Worm (Caenorhabditis elegans) whole organism, L1 larva: ENCODE results near the gene emg-1.

ENCODE experiments used
- grh-1 ChIP-seq: fragments of 200-800 bp; sonication (Bioruptor generic); IDR thresholded peaks from 2 replicates; pipeline ENCODE4 v1.3.6; 2022; ENCODE audit warnings: missing genetic modification reagents, missing genetic modification characterization, missing compliant biosample characterization
- hpl-2 ChIP-seq: fragments of 150-350 bp; optimal IDR thresholded peaks from 2 replicates; lab custom pipeline; 2014; ENCODE audit warnings: missing biosample characterization, missing genetic modification reagents, missing genetic modification characterization
- jun-1 ChIP-seq: fragments of 150-350 bp; optimal IDR thresholded peaks from 2 replicates; lab custom pipeline; 2014; ENCODE audit warnings: missing biosample characterization, missing genetic modification reagents, missing genetic modification characterization
- lin-39 ChIP-seq: fragments of 150-350 bp; optimal IDR thresholded peaks from 2 replicates; lab custom pipeline; 2014; ENCODE audit warnings: missing biosample characterization, missing genetic modification reagents, missing genetic modification characterization
- lsy-2 ChIP-seq, 2 experiments: fragments of 150-350 bp; optimal IDR thresholded peaks; 2 replicates each; lab custom pipeline; 2014; ENCODE audit warnings: missing biosample characterization in 2 of 2, missing genetic modification characterization in 2 of 2
- mep-1 ChIP-seq: fragments of 150-350 bp; optimal IDR thresholded peaks from 2 replicates; lab custom pipeline; 2014; ENCODE audit warnings: missing biosample characterization, missing genetic modification characterization
- nhr-11 ChIP-seq: fragments of 150-350 bp; optimal IDR thresholded peaks from 2 replicates; lab custom pipeline; 2014; ENCODE audit warnings: missing biosample characterization, missing genetic modification characterization
- nhr-19 ChIP-seq: fragments of 200-800 bp; sonication (Bioruptor generic); conservative IDR thresholded peaks from 2 replicates; pipeline ENCODE4 v1.3.6; 2022; ENCODE audit warnings: missing genetic modification characterization, missing compliant biosample characterization
- tlp-1 ChIP-seq: fragments of 150-350 bp; optimal IDR thresholded peaks from 2 replicates; lab custom pipeline; 2014; ENCODE audit warnings: missing biosample characterization, missing genetic modification characterization
- unc-98 ChIP-seq: fragments of 200-800 bp; sonication (Bioruptor generic); IDR thresholded peaks from 2 replicates; pipeline ENCODE4 v1.3.6; 2022; ENCODE audit warnings: missing genetic modification characterization, missing compliant biosample characterization

DNA sequence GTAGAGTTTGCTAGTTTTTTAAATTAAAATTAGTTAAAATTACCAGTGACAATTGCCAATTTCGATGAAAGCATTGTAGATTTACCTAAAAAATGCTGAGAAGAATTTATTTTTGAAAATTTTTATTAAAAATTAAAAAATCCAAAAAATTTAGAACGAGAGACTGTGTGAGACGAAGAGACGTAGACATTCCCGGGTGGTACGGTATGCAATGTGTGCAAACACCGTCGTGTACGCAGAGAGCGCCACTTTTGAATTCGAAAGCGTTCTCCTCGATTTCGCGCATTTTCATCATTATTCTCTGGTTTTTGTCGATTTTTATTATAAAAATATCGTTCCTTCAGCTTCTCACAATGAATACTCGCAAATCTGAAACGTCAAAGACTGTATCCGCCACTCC, 6.5 kb upstream of the emg-1 start, which contains the start of the genes dhs-11 and orc-1:
- TF ChIP-seq nhr-19 (GFP tag; lab: Robert Waterston, UW) (peak; percentile 51), lsy-2 (tag; optimal IDR thresholded peaks at IDR 0.05; lab: Kevin White, UChicago) (peak; percentile 98 to 99), nhr-11 (tag; lab: Kevin White, UChicago) (no peak), mep-1 (tag; lab: Kevin White, UChicago) (peak; percentile 77), tlp-1 (no peak), jun-1 (no peak), hpl-2 (GFP tag; lab: Kevin White, UChicago) (no peak), lin-39 (tag; lab: Kevin White, UChicago) (peak; percentile 24), grh-1 (GFP tag; lab: Robert Waterston, UW) (no peak), unc-98 (no peak)
